Worm (Caenorhabditis elegans) whole organism, L1 larva: Measurements from ENCODE around the gene ZK1240.8.
A peak's percentile ranks its signal among the peaks of the same experiment; 100 is the strongest.

ENCODE experiments used
- C04F5.9 ChIP-seq: sonication (generic microtip); optimal IDR thresholded peaks from 2 replicates; lab custom pipeline; 2016; ENCODE audit warnings: missing genetic modification characterization, missing compliant biosample characterization
- C34B4.2 ChIP-seq: sonication (generic microtip); optimal IDR thresholded peaks from 2 replicates; lab custom pipeline; 2017; ENCODE audit warnings: mild to moderate bottlenecking, missing genetic modification characterization, missing compliant biosample characterization
- aha-1 ChIP-seq: fragments of 150-350 bp; optimal IDR thresholded peaks from 2 replicates; lab custom pipeline; 2014; ENCODE audit warnings: missing biosample characterization, missing genetic modification characterization
- alr-1 ChIP-seq: fragments of 200-800 bp; sonication (Bioruptor generic); optimal IDR thresholded peaks from 2 replicates; lab custom pipeline; 2018; ENCODE audit warnings: borderline replicate concordance, mild to moderate bottlenecking, missing genetic modification characterization, missing compliant biosample characterization
- aly-2 ChIP-seq: fragments of 150-350 bp; optimal IDR thresholded peaks from 2 replicates; lab custom pipeline; 2014; ENCODE audit warnings: missing biosample characterization, missing genetic modification characterization
- ama-1 ChIP-seq: fragments of 150-350 bp; optimal IDR thresholded peaks from 2 replicates; lab custom pipeline; 2014
- ceh-63 ChIP-seq: fragments of 200-800 bp; sonication (Bioruptor generic); optimal IDR thresholded peaks from 2 replicates; lab custom pipeline; 2018; ENCODE audit warnings: mild to moderate bottlenecking, missing genetic modification characterization, missing compliant biosample characterization
- ceh-88 ChIP-seq: fragments of 200-800 bp; sonication (Bioruptor generic); IDR thresholded peaks from 2 replicates; pipeline ENCODE4 v1.3.6; 2022; ENCODE audit warnings: missing genetic modification characterization, missing compliant biosample characterization
- ceh-90 ChIP-seq: sonication (generic microtip); optimal IDR thresholded peaks from 2 replicates; lab custom pipeline; 2016; ENCODE audit warnings: missing genetic modification characterization, missing compliant biosample characterization
- dpl-1 ChIP-seq, 3 experiments: fragments of 150-350 bp in 2 of 3; sonication (generic microtip) in 1 of 3; optimal IDR thresholded peaks; 2 replicates each; lab custom pipeline; 2014 to 2017; ENCODE audit warnings: missing biosample characterization in 3 of 3, missing genetic modification characterization in 3 of 3, missing genetic modification reagents in 3 of 3
- efl-1 ChIP-seq, 4 experiments: fragments of 150-350 bp; optimal IDR thresholded peaks in 3 of 4; peaks in 1 of 4; 1 replicate in 1 of 4; 2 replicates in 3 of 4; lab custom pipeline; 2014; ENCODE audit warnings: missing biosample characterization in 2 of 4, missing genetic modification characterization in 2 of 4, missing genetic modification reagents in 2 of 4
- egl-27 ChIP-seq, 2 experiments: fragments of 150-350 bp in 1 of 2; sonication (generic microtip); optimal IDR thresholded peaks; 3 replicates each; lab custom pipeline; 2017 to 2018; ENCODE audit warnings: missing biosample characterization in 2 of 2, missing genetic modification characterization in 2 of 2, missing genetic modification reagents in 2 of 2
- elt-3 ChIP-seq, 6 experiments: fragments of 150-350 bp in 1 of 6; sonication (generic microtip); optimal IDR thresholded peaks; 2 replicates each; lab custom pipeline; 2017 to 2018; ENCODE audit warnings: missing biosample characterization in 6 of 6, missing genetic modification characterization in 6 of 6, inconsistent platforms in 1 of 6
- ets-5 ChIP-seq: fragments of 200-800 bp; sonication (Bioruptor generic); IDR thresholded peaks from 2 replicates; pipeline ENCODE4 v1.3.6; 2022; ENCODE audit warnings: missing genetic modification characterization, missing compliant biosample characterization
- fkh-10 ChIP-seq: sonication (generic microtip); optimal IDR thresholded peaks from 2 replicates; lab custom pipeline; 2017; ENCODE audit warnings: missing biosample characterization, missing genetic modification reagents, missing genetic modification characterization
- fkh-4 ChIP-seq: sonication (generic microtip); optimal IDR thresholded peaks from 2 replicates; lab custom pipeline; 2016; ENCODE audit warnings: missing compliant biosample characterization, missing genetic modification characterization, borderline replicate concordance
- grh-1 ChIP-seq: fragments of 200-800 bp; sonication (Bioruptor generic); IDR thresholded peaks from 2 replicates; pipeline ENCODE4 v1.3.6; 2022; ENCODE audit warnings: missing genetic modification reagents, missing genetic modification characterization, missing compliant biosample characterization
- hlh-17 ChIP-seq: fragments of 200-800 bp; sonication (Bioruptor generic); optimal IDR thresholded peaks from 2 replicates; lab custom pipeline; 2018; ENCODE audit warnings: missing genetic modification characterization, mild to moderate bottlenecking, missing compliant biosample characterization, moderate library complexity, borderline replicate concordance
- hlh-4 ChIP-seq: sonication (generic microtip); optimal IDR thresholded peaks from 2 replicates; lab custom pipeline; 2016; ENCODE audit warnings: mild to moderate bottlenecking, missing genetic modification characterization, missing compliant biosample characterization
- hpl-2 ChIP-seq: fragments of 150-350 bp; optimal IDR thresholded peaks from 2 replicates; lab custom pipeline; 2014; ENCODE audit warnings: missing biosample characterization, missing genetic modification reagents, missing genetic modification characterization
- jun-1 ChIP-seq: fragments of 150-350 bp; optimal IDR thresholded peaks from 2 replicates; lab custom pipeline; 2014; ENCODE audit warnings: missing biosample characterization, missing genetic modification reagents, missing genetic modification characterization
- lin-13 ChIP-seq: fragments of 150-350 bp; optimal IDR thresholded peaks from 2 replicates; lab custom pipeline; 2014; ENCODE audit warnings: missing biosample characterization, missing genetic modification reagents, missing genetic modification characterization
- lin-14 ChIP-seq: fragments of 200-800 bp; sonication (Bioruptor generic); optimal IDR thresholded peaks from 2 replicates; lab custom pipeline; 2018; ENCODE audit warnings: mild to moderate bottlenecking, missing genetic modification characterization, moderate library complexity, missing compliant biosample characterization
- lin-15B ChIP-seq: fragments of 150-350 bp; sonication (generic microtip); optimal IDR thresholded peaks from 3 replicates; lab custom pipeline; 2014; ENCODE audit warnings: missing biosample characterization, missing genetic modification characterization
- lin-35 ChIP-seq, 2 experiments: fragments of 150-350 bp; optimal IDR thresholded peaks; 2 replicates each; lab custom pipeline; 2014; ENCODE audit warnings: missing biosample characterization in 2 of 2, missing genetic modification characterization in 2 of 2, missing genetic modification reagents in 2 of 2
- lir-3 ChIP-seq: sonication (generic microtip); optimal IDR thresholded peaks from 2 replicates; lab custom pipeline; 2016; ENCODE audit warnings: mild to moderate bottlenecking, missing genetic modification characterization, moderate library complexity, missing compliant biosample characterization; ENCODE audit not compliant: poor library complexity
- lsy-2 ChIP-seq, 2 experiments: fragments of 150-350 bp; optimal IDR thresholded peaks; 2 replicates each; lab custom pipeline; 2014; ENCODE audit warnings: missing biosample characterization in 2 of 2, missing genetic modification characterization in 2 of 2
- mab-9 ChIP-seq: fragments of 200-800 bp; sonication (Bioruptor generic); IDR thresholded peaks from 2 replicates; pipeline ENCODE4 v1.3.6; 2022; ENCODE audit warnings: missing genetic modification reagents, missing genetic modification characterization, missing compliant biosample characterization
- mef-2 ChIP-seq: fragments of 150-350 bp; optimal IDR thresholded peaks from 2 replicates; lab custom pipeline; 2014; ENCODE audit warnings: missing biosample characterization, missing genetic modification characterization
- mep-1 ChIP-seq: fragments of 150-350 bp; optimal IDR thresholded peaks from 2 replicates; lab custom pipeline; 2014; ENCODE audit warnings: missing biosample characterization, missing genetic modification characterization
- nhr-11 ChIP-seq: fragments of 150-350 bp; optimal IDR thresholded peaks from 2 replicates; lab custom pipeline; 2014; ENCODE audit warnings: missing biosample characterization, missing genetic modification characterization
- nhr-19 ChIP-seq: fragments of 200-800 bp; sonication (Bioruptor generic); conservative IDR thresholded peaks from 2 replicates; pipeline ENCODE4 v1.3.6; 2022; ENCODE audit warnings: missing genetic modification characterization, missing compliant biosample characterization
- nhr-237 ChIP-seq: fragments of 150-350 bp; optimal IDR thresholded peaks from 2 replicates; lab custom pipeline; 2014; ENCODE audit warnings: missing biosample characterization, missing genetic modification characterization
- nhr-28 ChIP-seq: fragments of 150-350 bp; optimal IDR thresholded peaks from 2 replicates; lab custom pipeline; 2014; ENCODE audit warnings: missing biosample characterization, missing genetic modification characterization
- nhr-47 ChIP-seq: sonication (generic microtip); optimal IDR thresholded peaks from 2 replicates; lab custom pipeline; 2016; ENCODE audit warnings: mild to moderate bottlenecking, missing genetic modification characterization, moderate library complexity, missing compliant biosample characterization
- nhr-71 ChIP-seq: sonication (generic microtip); optimal IDR thresholded peaks from 2 replicates; lab custom pipeline; 2016; ENCODE audit warnings: mild to moderate bottlenecking, missing genetic modification characterization, moderate library complexity, missing compliant biosample characterization
- nhr-77 ChIP-seq: fragments of 150-350 bp; optimal IDR thresholded peaks from 2 replicates; lab custom pipeline; 2014; ENCODE audit warnings: missing biosample characterization, missing genetic modification characterization
- nhr-84 ChIP-seq: sonication (generic microtip); optimal IDR thresholded peaks from 2 replicates; lab custom pipeline; 2017; ENCODE audit warnings: missing biosample characterization, missing genetic modification characterization
- nhr-85 ChIP-seq: sonication (generic microtip); peaks from one replicate; lab custom pipeline; 2016; ENCODE audit warnings: missing genetic modification characterization, inconsistent platforms, missing compliant biosample characterization
- pag-3 ChIP-seq: sonication (generic microtip); optimal IDR thresholded peaks from 2 replicates; lab custom pipeline; 2017; ENCODE audit warnings: missing genetic modification characterization, mild to moderate bottlenecking, missing compliant biosample characterization, antibody characterized with exemption, borderline replicate concordance; ENCODE audit not compliant: insufficient read depth
- rnt-1 ChIP-seq: sonication (generic microtip); optimal IDR thresholded peaks from 2 replicates; lab custom pipeline; 2016; ENCODE audit warnings: mild to moderate bottlenecking, missing genetic modification characterization, moderate library complexity, missing compliant biosample characterization
- skn-1 ChIP-seq: fragments of 150-350 bp; optimal IDR thresholded peaks from 2 replicates; lab custom pipeline; 2014; ENCODE audit warnings: missing biosample characterization, missing genetic modification characterization
- snpc-4 ChIP-seq: fragments of 150-350 bp; optimal IDR thresholded peaks from 2 replicates; lab custom pipeline; 2014; ENCODE audit warnings: missing biosample characterization, missing genetic modification characterization
- sox-4 ChIP-seq: sonication (generic microtip); optimal IDR thresholded peaks from 2 replicates; lab custom pipeline; 2016; ENCODE audit warnings: missing genetic modification characterization, missing compliant biosample characterization
- sptf-1 ChIP-seq: fragments of 150-350 bp; optimal IDR thresholded peaks from 2 replicates; lab custom pipeline; 2014; ENCODE audit warnings: missing biosample characterization, missing genetic modification characterization
- tlp-1 ChIP-seq: fragments of 150-350 bp; optimal IDR thresholded peaks from 2 replicates; lab custom pipeline; 2014; ENCODE audit warnings: missing biosample characterization, missing genetic modification characterization
- unc-130 ChIP-seq: fragments of 150-350 bp; optimal IDR thresholded peaks from 2 replicates; lab custom pipeline; 2017; ENCODE audit warnings: missing biosample characterization, missing genetic modification characterization, inconsistent platforms
- unc-30 ChIP-seq: sonication (generic microtip); optimal IDR thresholded peaks from 2 replicates; lab custom pipeline; 2017; ENCODE audit warnings: missing biosample characterization, missing genetic modification characterization
- unc-62 ChIP-seq: fragments of 150-350 bp; optimal IDR thresholded peaks from 2 replicates; lab custom pipeline; 2014; ENCODE audit warnings: missing biosample characterization, missing genetic modification reagents, missing genetic modification characterization
- unc-86 ChIP-seq: sonication (generic microtip); optimal IDR thresholded peaks from 2 replicates; lab custom pipeline; 2016; ENCODE audit warnings: missing genetic modification characterization, missing compliant biosample characterization
- unc-98 ChIP-seq: fragments of 200-800 bp; sonication (Bioruptor generic); IDR thresholded peaks from 2 replicates; pipeline ENCODE4 v1.3.6; 2022; ENCODE audit warnings: missing genetic modification characterization, missing compliant biosample characterization
- xbp-1 ChIP-seq: sonication (generic microtip); optimal IDR thresholded peaks from 2 replicates; lab custom pipeline; 2016; ENCODE audit warnings: missing genetic modification characterization, missing compliant biosample characterization
- ztf-11 ChIP-seq, 2 experiments: sonication (generic microtip); optimal IDR thresholded peaks; 2 replicates each; lab custom pipeline; 2016 to 2017; ENCODE audit warnings: missing genetic modification characterization in 2 of 2, missing biosample characterization in 1 of 2, missing compliant biosample characterization in 1 of 2
- ztf-4 ChIP-seq: fragments of 150-350 bp; optimal IDR thresholded peaks from 2 replicates; lab custom pipeline; 2014; ENCODE audit warnings: missing biosample characterization, missing genetic modification characterization

Gene ZK1240.8

DNA sequence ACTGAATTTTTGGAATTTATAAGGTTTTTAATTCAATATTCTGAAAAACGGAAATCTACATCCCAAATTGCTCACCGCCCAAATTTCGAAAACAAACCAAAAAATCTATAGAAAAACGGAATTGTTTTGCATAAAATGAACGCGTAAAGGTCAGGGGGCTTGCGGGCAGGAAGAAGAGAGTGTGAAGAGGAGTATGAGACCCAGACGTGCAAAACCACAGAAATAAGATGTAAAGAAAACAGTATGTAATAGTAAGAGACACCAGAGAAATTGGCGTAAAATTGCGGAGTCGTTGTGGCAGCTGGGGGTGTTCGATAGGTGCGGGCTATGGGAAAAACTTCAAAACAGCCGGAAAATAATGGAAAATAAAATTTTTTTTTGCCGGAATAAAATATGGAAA is 12.1 kb upstream of the ZK1240.8 start:
- no peak for TF ChIP-seq ceh-88
- no peak for TF ChIP-seq sox-4
- no peak for TF ChIP-seq xbp-1
- no peak for TF ChIP-seq lin-15B (tag; lab: Kevin White, UChicago)
- peak; percentile 61 for TF ChIP-seq lin-14 (GFP tag; lab: Kevin White, UChicago)
- no peak for TF ChIP-seq ceh-63 (GFP tag; lab: Kevin White, UChicago)
- peak; percentile 35 for TF ChIP-seq mep-1
- no peak for TF ChIP-seq mef-2 (tag; lab: Kevin White, UChicago)
- no peak for TF ChIP-seq aha-1
- TF ChIP-seq fkh-10 (GFP tag; lab: Kevin White, UChicago), result no peak
- TF ChIP-seq unc-62 (GFP tag; lab: Kevin White, UChicago), result no peak
- no peak for TF ChIP-seq nhr-19 (GFP tag; lab: Robert Waterston, UW)
- no peak for TF ChIP-seq hlh-4 (tag; lab: Kevin White, UChicago)
- peak in 1 of 2 experiments; percentile 10 for TF ChIP-seq lsy-2 (tag; optimal IDR thresholded peaks at IDR 0.05; lab: Kevin White, UChicago)
- TF ChIP-seq ztf-4 (tag; lab: Kevin White, UChicago), result no peak
- TF ChIP-seq sptf-1, result no peak
- TF ChIP-seq unc-130 (tag; lab: Kevin White, UChicago), result no peak
- TF ChIP-seq rnt-1, result peak; percentile 78
- no peak for TF ChIP-seq nhr-84 (tag; lab: Kevin White, UChicago)
- TF ChIP-seq alr-1 (tag; lab: Kevin White, UChicago), result no peak
- TF ChIP-seq grh-1 (GFP tag; lab: Robert Waterston, UW), result no peak
- TF ChIP-seq jun-1 (tag; lab: Kevin White, UChicago), result no peak
- TF ChIP-seq mab-9 (GFP tag; lab: Robert Waterston, UW), result no peak
- TF ChIP-seq nhr-237, result no peak
- TF ChIP-seq ceh-90 (tag; lab: Kevin White, UChicago), result no peak
- TF ChIP-seq C34B4.2 (tag; lab: Kevin White, UChicago), result no peak
- TF ChIP-seq skn-1, result no peak
- TF ChIP-seq fkh-4 (tag; lab: Kevin White, UChicago), result no peak
- TF ChIP-seq pag-3 (tag; lab: Kevin White, UChicago), result no peak
- no peak for TF ChIP-seq ztf-11 (tag; optimal IDR thresholded peaks at IDR 0.05; lab: Kevin White, UChicago)
- TF ChIP-seq nhr-77 (tag; lab: Kevin White, UChicago), result no peak
- TF ChIP-seq hpl-2 (GFP tag; lab: Kevin White, UChicago), result no peak
- TF ChIP-seq tlp-1, result no peak
- TF ChIP-seq snpc-4 (tag; lab: Kevin White, UChicago), result no peak
- no peak for TF ChIP-seq elt-3 (tag; optimal IDR thresholded peaks at IDR 0.05; lab: Kevin White, UChicago)
- TF ChIP-seq nhr-71 (tag; lab: Kevin White, UChicago), result no peak
- TF ChIP-seq egl-27 (tag; optimal IDR thresholded peaks at IDR 0.05; lab: Kevin White, UChicago), result no peak
- TF ChIP-seq unc-30 (tag; lab: Kevin White, UChicago), result no peak
- TF ChIP-seq lin-35 (GFP tag; optimal IDR thresholded peaks at IDR 0.05; lab: Kevin White, UChicago), result peak; percentile 10 to 23
- TF ChIP-seq hlh-17 (GFP tag; lab: Kevin White, UChicago), result no peak
- TF ChIP-seq efl-1 (optimal IDR thresholded peaks at IDR 0.05; lab: Kevin White, UChicago), result peak; percentile 34 to 44
- TF ChIP-seq efl-1 (GFP tag; optimal IDR thresholded peaks at IDR 0.05 in 1 of 2; lab: Kevin White, UChicago), result peak; percentile 18 to 20
- no peak for TF ChIP-seq nhr-47 (tag; lab: Kevin White, UChicago)
- TF ChIP-seq nhr-28 (tag; lab: Kevin White, UChicago), result no peak
- TF ChIP-seq ets-5 (GFP tag; lab: Robert Waterston, UW), result no peak
- TF ChIP-seq nhr-11 (tag; lab: Kevin White, UChicago), result no peak
- no peak for TF ChIP-seq ama-1 (lab: Kevin White, UChicago)
- TF ChIP-seq lir-3 (tag; lab: Kevin White, UChicago), result no peak
- no peak for TF ChIP-seq lin-13 (GFP tag; lab: Kevin White, UChicago)
- no peak for TF ChIP-seq nhr-85
- no peak for TF ChIP-seq aly-2 (tag; lab: Kevin White, UChicago)
- TF ChIP-seq dpl-1 (GFP tag; optimal IDR thresholded peaks at IDR 0.05; lab: Kevin White, UChicago), result no peak
- no peak for TF ChIP-seq C04F5.9 (tag; lab: Kevin White, UChicago)
- TF ChIP-seq unc-86 (tag; lab: Kevin White, UChicago), result no peak
- no peak for TF ChIP-seq unc-98 (GFP tag; lab: Robert Waterston, UW)
